Worm (Caenorhabditis elegans) whole organism, midembryonic: ENCODE measurements around the gene nhx-9.

Source experiments
- flt-1 ChIP-seq: fragments of 200-800 bp; sonication (Bioruptor generic); IDR thresholded peaks from 2 replicates; pipeline ENCODE4 v1.3.6; 2022; ENCODE audit warnings: missing genetic modification characterization, missing compliant biosample characterization
- klf-2 ChIP-seq: fragments of 200-800 bp; sonication (Bioruptor generic); conservative IDR thresholded peaks from 2 replicates; pipeline ENCODE4 v1.3.6; 2022; ENCODE audit warnings: missing genetic modification reagents, missing genetic modification characterization, missing compliant biosample characterization
- med-1 ChIP-seq: sonication (generic microtip); optimal IDR thresholded peaks from 2 replicates; lab custom pipeline; 2017; ENCODE audit warnings: missing genetic modification characterization, mild to moderate bottlenecking, missing compliant biosample characterization, antibody characterized with exemption, missing genetic modification reagents; ENCODE audit not compliant: insufficient read depth
- ref-1 ChIP-seq: fragments of 200-800 bp; sonication (Bioruptor generic); conservative IDR thresholded peaks from 2 replicates; pipeline ENCODE4 v1.3.6; 2022; ENCODE audit warnings: missing genetic modification reagents, missing genetic modification characterization, missing compliant biosample characterization
- tab-1 ChIP-seq: fragments of 200-800 bp; sonication (Bioruptor generic); IDR thresholded peaks from 2 replicates; pipeline ENCODE4 v1.3.6; 2022; ENCODE audit warnings: missing genetic modification characterization, missing compliant biosample characterization
- ztf-23 ChIP-seq: fragments of 200-800 bp; sonication (Bioruptor generic); IDR thresholded peaks from 2 replicates; pipeline ENCODE4 v1.3.6; 2022; ENCODE audit warnings: missing genetic modification reagents, missing genetic modification characterization, missing compliant biosample characterization
- ztf-29 ChIP-seq: fragments of 200-800 bp; sonication (Bioruptor generic); IDR thresholded peaks from 2 replicates; pipeline ENCODE4 v1.3.6; 2022; ENCODE audit warnings: missing genetic modification reagents, missing genetic modification characterization, missing compliant biosample characterization

ce11 chrIV:11883478-11883877 lies 47.2 kb upstream of the nhx-9 start:
- TF ChIP-seq ztf-29 (no peak), klf-2 (no peak), med-1 (GFP tag; lab: Kevin White, UChicago) (no peak), flt-1 (GFP tag; lab: Robert Waterston, UW) (no peak), ztf-23 (GFP tag; lab: Robert Waterston, UW) (no peak), ref-1 (GFP tag; lab: Robert Waterston, UW) (no peak), tab-1 (GFP tag; lab: Robert Waterston, UW) (no peak)
